Fruit fly (Drosophila melanogaster): Measurements from ENCODE around the gene CG7191.

DNA sequence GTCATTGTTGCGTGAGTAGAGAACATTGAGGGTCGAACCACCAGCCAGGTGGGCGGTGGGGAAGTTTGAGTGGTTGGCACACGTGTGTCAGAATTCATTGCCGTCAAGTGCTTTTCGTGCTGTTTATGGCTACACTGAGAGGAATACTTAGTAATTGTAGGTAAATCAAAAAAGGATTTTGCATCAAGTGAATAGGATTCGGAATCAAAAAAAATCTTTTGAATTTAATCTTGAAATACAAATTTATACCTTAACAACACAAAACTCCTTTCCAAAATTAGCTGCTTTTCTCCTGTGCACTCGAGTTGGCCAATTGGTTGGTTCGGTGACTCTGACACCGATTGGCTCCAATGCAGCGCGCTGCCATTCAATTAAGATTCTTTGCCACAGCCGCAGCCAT lies 12.9 kb upstream of the CG7191 start:
- TF ChIP-seq CG4496 (GFP tag; IDR thresholded peaks at IDR 0.05) (peak; percentile 70; the same call in 2 of the 3 replicates), CG15710 (tag; optimal IDR thresholded peaks at IDR 0.05) (no peak), Pif1B (GFP tag; optimal IDR thresholded peaks at IDR 0.05) (no peak), CG32121 (GFP tag; IDR thresholded peaks at IDR 0.05) (peak; percentile 53; the same call in 1 of the 2 replicates), CG12605 (GFP tag; IDR thresholded peaks at IDR 0.05) (no peak)
